Worm (Caenorhabditis elegans) whole organism, L4 larva: Measurements from ENCODE around the gene Y79H2A.2.

Experiments
- D1046.2 ChIP-seq: fragments of 200-800 bp; sonication (Bioruptor generic); IDR thresholded peaks from 2 replicates; pipeline ENCODE4 v1.3.6; 2022; ENCODE audit warnings: missing genetic modification characterization, missing compliant biosample characterization
- F37D6.2 ChIP-seq: sonication (generic microtip); optimal IDR thresholded peaks from 2 replicates; lab custom pipeline; 2016; ENCODE audit warnings: mild to moderate bottlenecking, missing genetic modification characterization, missing compliant biosample characterization
- Y105C5A.15 ChIP-seq: fragments of 200-800 bp; sonication (Bioruptor generic); IDR thresholded peaks from 2 replicates; pipeline ENCODE4 v1.3.6; 2022; ENCODE audit warnings: missing genetic modification characterization, missing compliant biosample characterization
- aha-1 ChIP-seq: fragments of 150-350 bp; peaks from one replicate; lab custom pipeline; 2014; ENCODE audit warnings: missing biosample characterization, missing genetic modification characterization
- ama-1 ChIP-seq: fragments of 150-350 bp; optimal IDR thresholded peaks from 2 replicates; lab custom pipeline; 2014; ENCODE audit warnings: inconsistent platforms, mixed read lengths
- ceh-20 ChIP-seq: fragments of 200-800 bp; sonication (Bioruptor generic); IDR thresholded peaks from 2 replicates; pipeline ENCODE4 v1.3.6; 2022; ENCODE audit warnings: missing genetic modification reagents, missing genetic modification characterization, missing compliant biosample characterization
- ceh-28 ChIP-seq: fragments of 150-350 bp; optimal IDR thresholded peaks from 2 replicates; lab custom pipeline; 2014; ENCODE audit warnings: missing biosample characterization, missing genetic modification reagents, missing genetic modification characterization
- ceh-44 ChIP-seq: fragments of 200-800 bp; sonication (Bioruptor generic); IDR thresholded peaks from 2 replicates; pipeline ENCODE4 v1.3.6; 2022; ENCODE audit warnings: missing genetic modification reagents, missing genetic modification characterization, missing compliant biosample characterization
- ceh-62 ChIP-seq: sonication (generic microtip); optimal IDR thresholded peaks from 2 replicates; lab custom pipeline; 2017; ENCODE audit warnings: missing biosample characterization, missing genetic modification characterization
- daf-12 ChIP-seq: fragments of 150-350 bp; optimal IDR thresholded peaks from 2 replicates; lab custom pipeline; 2014; ENCODE audit warnings: missing biosample characterization, missing genetic modification reagents, missing genetic modification characterization
- daf-16 ChIP-seq, 3 experiments: sonication (generic microtip); optimal IDR thresholded peaks; 2 replicates each; lab custom pipeline; 2016 to 2017; ENCODE audit warnings: missing genetic modification characterization in 3 of 3, missing genetic modification reagents in 3 of 3, mild to moderate bottlenecking in 2 of 3, missing compliant biosample characterization in 2 of 3, missing biosample characterization in 1 of 3, moderate library complexity in 1 of 3
- dpl-1 ChIP-seq: fragments of 150-350 bp; optimal IDR thresholded peaks from 2 replicates; lab custom pipeline; 2014; ENCODE audit warnings: missing biosample characterization, missing genetic modification reagents, missing genetic modification characterization
- dve-1 ChIP-seq: sonication (generic microtip); optimal IDR thresholded peaks from 2 replicates; lab custom pipeline; 2017; ENCODE audit warnings: antibody characterized with exemption, mild to moderate bottlenecking, missing genetic modification characterization, missing compliant biosample characterization; ENCODE audit not compliant: insufficient read depth
- fos-1 ChIP-seq: fragments of 150-350 bp; optimal IDR thresholded peaks from 2 replicates; lab custom pipeline; 2014; ENCODE audit warnings: missing biosample characterization, missing genetic modification characterization
- hlh-30 ChIP-seq: sonication (generic microtip); optimal IDR thresholded peaks from 2 replicates; lab custom pipeline; 2017; ENCODE audit warnings: antibody characterized with exemption, mild to moderate bottlenecking, missing genetic modification characterization, missing compliant biosample characterization; ENCODE audit not compliant: insufficient read depth
- lin-13 ChIP-seq: fragments of 150-350 bp; optimal IDR thresholded peaks from 2 replicates; lab custom pipeline; 2014; ENCODE audit warnings: missing biosample characterization, missing genetic modification reagents, missing genetic modification characterization
- lin-38 ChIP-seq: fragments of 200-800 bp; sonication (Bioruptor generic); IDR thresholded peaks from 2 replicates; pipeline ENCODE4 v1.3.6; 2022; ENCODE audit warnings: missing genetic modification reagents, missing genetic modification characterization, missing compliant biosample characterization
- lin-39 ChIP-seq: fragments of 150-350 bp; optimal IDR thresholded peaks from 2 replicates; lab custom pipeline; 2014; ENCODE audit warnings: missing biosample characterization, missing genetic modification reagents, missing genetic modification characterization
- lir-3 ChIP-seq: sonication (generic microtip); optimal IDR thresholded peaks from 2 replicates; lab custom pipeline; 2016; ENCODE audit warnings: mild to moderate bottlenecking, missing genetic modification characterization, missing compliant biosample characterization
- lsy-2 ChIP-seq, 2 experiments: fragments of 150-350 bp in 1 of 2; sonication (generic microtip) in 1 of 2; optimal IDR thresholded peaks; 2 replicates each; lab custom pipeline; 2014 to 2017; ENCODE audit warnings: missing biosample characterization in 2 of 2, missing genetic modification characterization in 2 of 2
- madf-5 ChIP-seq, 2 experiments: fragments of 200-800 bp; sonication (Bioruptor generic); IDR thresholded peaks; 2 replicates each; pipeline ENCODE4 v1.3.6; 2022; ENCODE audit warnings: missing compliant biosample characterization in 2 of 2, missing genetic modification characterization in 2 of 2
- mdl-1 ChIP-seq, 2 experiments: fragments of 150-350 bp in 1 of 2; sonication (generic microtip) in 1 of 2; optimal IDR thresholded peaks; 2 replicates each; lab custom pipeline; 2014 to 2017; ENCODE audit warnings: missing biosample characterization in 2 of 2, missing genetic modification characterization in 2 of 2
- mes-2 ChIP-seq: sonication (generic microtip); optimal IDR thresholded peaks from 2 replicates; lab custom pipeline; 2016; ENCODE audit warnings: missing genotype, mild to moderate bottlenecking, missing genetic modification characterization, missing compliant biosample characterization; ENCODE audit not compliant: poor library complexity, severe bottlenecking
- mxl-2 ChIP-seq: fragments of 200-800 bp; sonication (Bioruptor generic); conservative IDR thresholded peaks from 2 replicates; pipeline ENCODE4 v1.3.6; 2022; ENCODE audit warnings: missing genetic modification reagents, missing genetic modification characterization, missing compliant biosample characterization
- mxl-3 ChIP-seq: fragments of 200-800 bp; sonication (Bioruptor generic); optimal IDR thresholded peaks from 2 replicates; lab custom pipeline; 2018; ENCODE audit warnings: mild to moderate bottlenecking, missing genetic modification characterization, missing compliant biosample characterization
- nhr-237 ChIP-seq: sonication (generic microtip); optimal IDR thresholded peaks from 2 replicates; lab custom pipeline; 2017; ENCODE audit warnings: missing biosample characterization, missing genetic modification characterization
- nhr-41 ChIP-seq: fragments of 200-800 bp; sonication (Bioruptor generic); IDR thresholded peaks from 2 replicates; pipeline ENCODE4 v1.3.6; 2022; ENCODE audit warnings: missing genetic modification reagents, missing genetic modification characterization, missing compliant biosample characterization
- nhr-6 ChIP-seq: fragments of 150-350 bp; optimal IDR thresholded peaks from 2 replicates; lab custom pipeline; 2014; ENCODE audit warnings: missing biosample characterization, missing genetic modification characterization
- nhr-77 ChIP-seq: fragments of 150-350 bp; optimal IDR thresholded peaks from 2 replicates; lab custom pipeline; 2014; ENCODE audit warnings: missing biosample characterization, missing genetic modification characterization
- pha-4 ChIP-seq, 2 experiments: fragments of 150-350 bp in 1 of 2; fragments of 200-800 bp in 1 of 2; sonication (Bioruptor generic) in 1 of 2; IDR thresholded peaks in 1 of 2; optimal IDR thresholded peaks in 1 of 2; 2 replicates each; pipeline versions ENCODE4 v1.3.6 to Lab custom; 2014 to 2022; ENCODE audit warnings: missing genetic modification characterization in 2 of 2, missing genetic modification reagents in 2 of 2, missing biosample characterization in 1 of 2, missing compliant biosample characterization in 1 of 2
- rbr-2 ChIP-seq: sonication (generic microtip); optimal IDR thresholded peaks from 2 replicates; lab custom pipeline; 2016; ENCODE audit warnings: missing genotype, missing genetic modification characterization, missing compliant biosample characterization
- set-16 ChIP-seq: fragments of 200-800 bp; sonication (Bioruptor generic); IDR thresholded peaks from 2 replicates; pipeline ENCODE4 v1.3.6; 2022; ENCODE audit warnings: missing genetic modification reagents, missing genetic modification characterization, missing compliant biosample characterization
- spr-3 ChIP-seq: fragments of 200-800 bp; sonication (Bioruptor generic); optimal IDR thresholded peaks from 2 replicates; lab custom pipeline; 2018; ENCODE audit warnings: mild to moderate bottlenecking, missing genetic modification characterization, missing compliant biosample characterization
- unc-130 ChIP-seq: sonication (generic microtip); optimal IDR thresholded peaks from 2 replicates; lab custom pipeline; 2016; ENCODE audit warnings: missing genetic modification reagents, missing genetic modification characterization, missing compliant biosample characterization
- unc-39 ChIP-seq: sonication (generic microtip); optimal IDR thresholded peaks from 2 replicates; lab custom pipeline; 2017; ENCODE audit warnings: missing biosample characterization, missing genetic modification characterization
- unc-62 ChIP-seq, 3 experiments: fragments of 150-350 bp in 1 of 3; sonication (generic microtip); optimal IDR thresholded peaks in 2 of 3; peaks in 1 of 3; 1 replicate in 1 of 3; 2 replicates in 2 of 3; lab custom pipeline; 2014 to 2017; ENCODE audit warnings: missing biosample characterization in 3 of 3, missing genetic modification characterization in 3 of 3, missing genetic modification reagents in 3 of 3, missing genotype in 1 of 3
- vab-7 ChIP-seq: fragments of 200-800 bp; sonication (Bioruptor generic); IDR thresholded peaks from 2 replicates; pipeline ENCODE4 v1.3.6; 2022; ENCODE audit warnings: missing genetic modification reagents, missing genetic modification characterization, missing compliant biosample characterization
- ztf-11 ChIP-seq: fragments of 150-350 bp; optimal IDR thresholded peaks from 2 replicates; lab custom pipeline; 2014; ENCODE audit warnings: missing biosample characterization, missing genetic modification characterization

Y79H2A.2 gene

ce11 chrIII:12002850-12003249, 27.7 kb downstream of the Y79H2A.2 start, which contains the start of gene Y56A3A.33:
Gene Y56A3A.33, minus strand, starts transcription at chrIII:12002950.
- TF ChIP-seq mdl-1 (tag; optimal IDR thresholded peaks at IDR 0.05; lab: Kevin White, UChicago) = no peak
- TF ChIP-seq unc-130 = no peak
- TF ChIP-seq lir-3 (tag; lab: Kevin White, UChicago) = no peak
- no peak for TF ChIP-seq madf-5 (GFP tag; IDR thresholded peaks at IDR 0.05; lab: Robert Waterston, UW)
- no peak for TF ChIP-seq nhr-237 (tag; lab: Kevin White, UChicago)
- TF ChIP-seq D1046.2 (GFP tag; lab: Robert Waterston, UW) = no peak
- TF ChIP-seq spr-3 (GFP tag; lab: Kevin White, UChicago) = no peak
- TF ChIP-seq dve-1 = no peak
- TF ChIP-seq dpl-1 (GFP tag; lab: Kevin White, UChicago) = no peak
- TF ChIP-seq F37D6.2 (tag; lab: Kevin White, UChicago) = no peak
- no peak for TF ChIP-seq lin-13 (GFP tag; lab: Kevin White, UChicago)
- TF ChIP-seq lsy-2 (tag; optimal IDR thresholded peaks at IDR 0.05; lab: Kevin White, UChicago) = no peak
- no peak for TF ChIP-seq nhr-6 (tag; lab: Kevin White, UChicago)
- no peak for TF ChIP-seq daf-12 (tag; lab: Kevin White, UChicago)
- no peak for TF ChIP-seq fos-1 (tag; lab: Kevin White, UChicago)
- no peak for TF ChIP-seq unc-39 (tag; lab: Kevin White, UChicago)
- TF ChIP-seq ztf-11 = no peak

- TF ChIP-seq vab-7 (GFP tag; lab: Robert Waterston, UW) (no peak), dve-1 (no peak), aha-1 (tag; lab: Kevin White, UChicago) (peak; percentile 85), mxl-3 (no peak)
Measured at ce11 chrIII:11999543-11999942, 31.0 kb downstream of the Y79H2A.2 start.

ce11 chrIII:11995783-11996182, 34.8 kb downstream of the Y79H2A.2 start:
- no peak for TF ChIP-seq lin-39 (tag; lab: Kevin White, UChicago)
- no peak for TF ChIP-seq spr-3 (GFP tag; lab: Kevin White, UChicago)
- TF ChIP-seq Y105C5A.15 (GFP tag; lab: Robert Waterston, UW) = no peak
- no peak for TF ChIP-seq nhr-237 (tag; lab: Kevin White, UChicago)
- TF ChIP-seq, all 104 proteins: peak for 0

ce11 chrIII:11991654-11992292, 38.8 kb downstream of the Y79H2A.2 start:
- TF ChIP-seq nhr-6 (tag; lab: Kevin White, UChicago) = no peak
- TF ChIP-seq set-16 (GFP tag; lab: Robert Waterston, UW) = peak; percentile 82
- TF ChIP-seq spr-3 (GFP tag; lab: Kevin White, UChicago) = no peak
- no peak for TF ChIP-seq nhr-41 (GFP tag; lab: Robert Waterston, UW)
- no peak for TF ChIP-seq nhr-77 (tag; lab: Kevin White, UChicago)
- TF ChIP-seq unc-62 (GFP tag; optimal IDR thresholded peaks at IDR 0.05 in 1 of 2; lab: Kevin White, UChicago) = peak in 1 of 2 experiments; percentile 94
- no peak for TF ChIP-seq unc-62 (tag; optimal IDR thresholded peaks at IDR 0.05; lab: Kevin White, UChicago)
- TF ChIP-seq, all 104 proteins: peak for 2

ce11 chrIII:11989823-11990222, 40.7 kb downstream of the Y79H2A.2 start, which contains the start of gene wah-1:
Gene wah-1, plus strand, starts transcription at chrIII:11990167.
- TF ChIP-seq nhr-77 (tag; lab: Kevin White, UChicago) (no peak), mdl-1 (tag; optimal IDR thresholded peaks at IDR 0.05; lab: Kevin White, UChicago) (peak in 1 of 2 experiments; percentile 74), lsy-2 (tag; optimal IDR thresholded peaks at IDR 0.05; lab: Kevin White, UChicago) (peak in 1 of 2 experiments; percentile 2), dve-1 (peak; percentile 32), rbr-2 (tag; lab: Kevin White, UChicago) (no peak), daf-16 (GFP tag; optimal IDR thresholded peaks at IDR 0.05; lab: Kevin White, UChicago) (peak in 1 of 2 experiments; percentile 28), daf-16 (tag; optimal IDR thresholded peaks at IDR 0.05; lab: Kevin White, UChicago) (peak; percentile 96), ceh-20 (GFP tag; lab: Robert Waterston, UW) (no peak), ceh-62 (tag; lab: Kevin White, UChicago) (no peak), mxl-2 (GFP tag; lab: Robert Waterston, UW) (no peak), mes-2 (tag; lab: Kevin White, UChicago) (no peak), pha-4 (GFP tag; IDR thresholded peaks at IDR 0.05; lab: Robert Waterston, UW) (no peak), pha-4 (tag; optimal IDR thresholded peaks at IDR 0.05; lab: Kevin White, UChicago) (peak; percentile 42), lin-38 (GFP tag; lab: Robert Waterston, UW) (peak; percentile 41), hlh-30 (tag; lab: Kevin White, UChicago) (peak; percentile 87), ama-1 (lab: Kevin White, UChicago) (peak; percentile 59), ceh-44 (GFP tag; lab: Robert Waterston, UW) (no peak), ceh-28 (no peak)
